Worm (Caenorhabditis elegans): Measurements from ENCODE around the gene C26B2.7.

DNA sequence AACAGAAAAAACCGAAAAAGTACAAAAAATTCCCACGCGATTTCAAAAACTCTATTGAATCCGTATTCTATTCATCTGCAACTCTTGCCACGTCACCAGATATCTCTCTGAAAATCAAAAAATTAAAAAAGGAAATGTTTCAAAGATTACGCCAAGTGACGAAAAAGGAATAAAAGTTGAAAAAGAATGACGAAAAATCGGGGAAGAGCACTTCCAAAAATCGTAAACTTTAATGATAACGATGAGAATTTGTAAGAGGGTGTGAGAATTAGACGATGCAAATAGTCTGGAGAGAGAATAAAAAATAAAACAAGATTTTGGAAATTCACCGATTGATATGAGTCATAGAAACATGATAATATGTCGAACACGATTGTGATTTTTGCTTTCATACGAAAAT, 18.1 kb downstream of the C26B2.7 start:
- TF ChIP-seq him-1 (tag; optimal IDR thresholded peaks at IDR 0.05) (no peak), W03F9.2 (tag; optimal IDR thresholded peaks at IDR 0.05) (no peak), dao-5 (tag; optimal IDR thresholded peaks at IDR 0.05) (no peak)
